Worm (Caenorhabditis elegans): Measurements from ENCODE around the gene nhr-256.

DNA sequence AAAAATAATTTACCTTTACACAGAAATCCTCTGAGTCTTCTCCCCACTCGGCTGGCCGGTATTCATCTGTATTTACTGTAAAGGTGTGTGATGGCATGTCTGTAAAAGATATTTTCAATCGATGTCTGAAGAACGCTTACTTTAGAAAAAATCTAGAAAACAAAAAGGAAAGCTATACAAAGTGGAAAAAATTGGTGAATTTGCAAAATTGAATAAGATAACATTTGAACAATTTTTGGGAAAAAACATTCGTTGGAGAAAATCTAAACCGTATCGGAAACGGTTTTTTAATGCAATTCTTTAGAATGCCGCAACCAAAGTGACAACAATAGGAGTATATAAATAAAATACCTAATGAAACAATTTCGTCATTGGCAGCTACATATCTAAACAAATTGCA, 38.4 kb downstream of the nhr-256 start, which contains the start of gene F36H9.5:
- TF ChIP-seq pqm-1 (tag; optimal IDR thresholded peaks at IDR 0.05) (no peak), unc-62 (GFP tag; optimal IDR thresholded peaks at IDR 0.05) (no peak)
